Fruit fly (Drosophila melanogaster): ENCODE data around the gene CG9953.

The CG9953 gene

DNA sequence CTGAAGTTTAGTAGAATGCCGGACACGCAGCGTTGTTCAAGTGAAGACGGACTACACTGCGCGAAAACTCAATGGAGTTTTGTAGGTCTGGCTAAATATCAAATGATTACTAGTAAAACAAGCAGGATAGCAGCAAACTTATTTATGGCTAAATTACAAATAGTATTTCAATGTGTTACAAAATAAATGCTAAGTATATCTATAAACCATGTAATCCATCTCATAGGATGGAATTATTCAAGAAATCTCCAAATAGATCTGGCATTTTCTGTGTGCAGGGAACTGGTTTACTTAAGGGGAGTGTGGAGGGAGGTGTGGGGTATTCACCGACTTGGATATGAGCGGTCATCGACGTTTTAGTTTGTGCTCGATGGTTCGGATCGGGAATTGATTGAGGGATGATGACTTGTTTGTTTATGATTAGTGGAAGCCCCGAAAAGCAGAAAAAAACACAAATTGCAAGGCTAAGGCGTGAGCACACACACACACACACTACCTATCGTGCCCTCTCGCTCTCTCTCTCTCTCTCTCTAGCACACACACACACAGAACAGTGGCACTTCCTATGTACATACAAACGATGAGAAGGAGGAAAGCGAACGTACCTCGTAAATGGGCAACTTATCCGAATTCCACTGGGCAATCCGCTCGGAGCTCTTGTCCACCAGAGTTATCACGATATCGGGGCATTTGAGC, 5.5 kb upstream of the CG9953 start (continued):
- TF ChIP-seq CG1832 (GFP tag; optimal IDR thresholded peaks at IDR 0.05) (peak; percentile 79), peb (GFP tag; IDR thresholded peaks at IDR 0.05) (0 out of 2 replicates have a peak, but pooled peaks have one; percentile 34), CG31224 (GFP tag; IDR thresholded peaks at IDR 0.05) (peak; percentile 50), crc (GFP tag; optimal IDR thresholded peaks at IDR 0.05) (peak; percentile 75), CG12942 (GFP tag; optimal IDR thresholded peaks at IDR 0.05) (peak; percentile 69), MTF-1 (GFP tag; optimal IDR thresholded peaks at IDR 0.05; ENCODE audit: borderline replicate concordance) (peak; percentile 61), CG34422 (GFP tag; IDR thresholded peaks at IDR 0.05) (peak; percentile 47; the same call in 1 of the 3 replicates), CG13424 (tag; optimal IDR thresholded peaks at IDR 0.05) (peak; percentile 83), CG1647 (GFP tag; optimal IDR thresholded peaks at IDR 0.05) (peak; percentile 65), cad (GFP tag; optimal IDR thresholded peaks at IDR 0.05) (no peak), sd (tag; optimal IDR thresholded peaks at IDR 0.05) (peak; percentile 24), rib (GFP tag; IDR thresholded peaks at IDR 0.05) (no peak), Adf1 (GFP tag; IDR thresholded peaks at IDR 0.05) (peak; percentile 30; the same call in 1 of the 2 replicates), bab2 (GFP tag; optimal IDR thresholded peaks at IDR 0.05) (peak; percentile 78), bowl (GFP tag; IDR thresholded peaks at IDR 0.05) (peak; percentile 40; the same call in 1 of the 2 replicates), slou (GFP tag; optimal IDR thresholded peaks at IDR 0.05) (peak; percentile 21), CG13775 (GFP tag; optimal IDR thresholded peaks at IDR 0.05) (peak; percentile 76), CG14860 (GFP tag; IDR thresholded peaks at IDR 0.05; ENCODE audit: partially characterized antibody) (no peak), CG18619 (GFP tag; optimal IDR thresholded peaks at IDR 0.05) (peak; percentile 64), Bdp1 (GFP tag; optimal IDR thresholded peaks at IDR 0.05) (peak; percentile 54), Abd-B (GFP tag; optimal IDR thresholded peaks at IDR 0.05) (peak; percentile 68), sisA (GFP tag; IDR thresholded peaks at IDR 0.05) (peak; percentile 72), nerfin-2 (GFP tag; IDR thresholded peaks at IDR 0.05; ENCODE audit: partially characterized antibody) (no peak), CG17359 (tag; optimal IDR thresholded peaks at IDR 0.05) (peak; percentile 84), lola (GFP tag; optimal IDR thresholded peaks at IDR 0.05) (peak in 1 of 3 experiments; percentile 88), C15 (GFP tag; IDR thresholded peaks at IDR 0.05) (no peak), pum (GFP tag; optimal IDR thresholded peaks at IDR 0.05) (peak; percentile 70), jumu (GFP tag; optimal IDR thresholded peaks at IDR 0.05) (peak; percentile 75), CG13624 (GFP tag; optimal IDR thresholded peaks at IDR 0.05) (peak; percentile 76), HLH4C (GFP tag; IDR thresholded peaks at IDR 0.05; ENCODE audit: partially characterized antibody) (no peak), zen2 (GFP tag; IDR thresholded peaks at IDR 0.05; ENCODE audit: partially characterized antibody) (no peak), CG14441 (GFP tag; IDR thresholded peaks at IDR 0.05) (peak; percentile 77), CG4360 (GFP tag; IDR thresholded peaks at IDR 0.05) (no peak), vfl (GFP tag; optimal IDR thresholded peaks at IDR 0.05) (peak; percentile 56), BtbVII (GFP tag; optimal IDR thresholded peaks at IDR 0.05) (peak; percentile 73), CG15269 (tag; optimal IDR thresholded peaks at IDR 0.05) (peak; percentile 90), sim (GFP tag; IDR thresholded peaks at IDR 0.05) (peak; percentile 27; the same call in 1 of the 2 replicates), MESR4 (GFP tag; optimal IDR thresholded peaks at IDR 0.05) (peak; percentile 1), CG12236 (GFP tag; optimal IDR thresholded peaks at IDR 0.05) (peak; percentile 82), CG15601 (tag; optimal IDR thresholded peaks at IDR 0.05) (peak; percentile 81), CG17385 (GFP tag; optimal IDR thresholded peaks at IDR 0.05) (peak; percentile 69), mld (GFP tag; IDR thresholded peaks at IDR 0.05; ENCODE audit: partially characterized antibody) (no peak), luna (GFP tag; optimal IDR thresholded peaks at IDR 0.05) (no peak), run (tag; optimal IDR thresholded peaks at IDR 0.05) (peak; percentile 71), Ets97D (GFP tag; optimal IDR thresholded peaks at IDR 0.05) (peak; percentile 32), CG9932 (GFP tag; IDR thresholded peaks at IDR 0.05) (peak; percentile 63), CG6854 (GFP tag; optimal IDR thresholded peaks at IDR 0.05) (peak; percentile 58), Dbx (GFP tag; IDR thresholded peaks at IDR 0.05) (peak; percentile 36; the same call in 1 of the 3 replicates), chif (GFP tag; optimal IDR thresholded peaks at IDR 0.05) (peak; percentile 84 to 86)

All from whole organism, embryonic.